Worm (Caenorhabditis elegans): ENCODE results near the gene rab-37.

- TF ChIP-seq mab-5 (tag; optimal IDR thresholded peaks at IDR 0.05) (no peak), nhr-28 (tag; optimal IDR thresholded peaks at IDR 0.05) (no peak), nhr-76 (tag; optimal IDR thresholded peaks at IDR 0.05) (no peak), lin-13 (tag; optimal IDR thresholded peaks at IDR 0.05) (no peak), drap-1 (GFP tag; optimal IDR thresholded peaks at IDR 0.05) (no peak), snpc-4 (tag; optimal IDR thresholded peaks at IDR 0.05) (no peak), elt-1 (tag; optimal IDR thresholded peaks at IDR 0.05; ENCODE audit: borderline replicate concordance, insufficient read depth) (no peak), ztf-11 (tag; optimal IDR thresholded peaks at IDR 0.05) (no peak), hlh-1 (tag; optimal IDR thresholded peaks at IDR 0.05) (no peak), unc-62 (GFP tag; optimal IDR thresholded peaks at IDR 0.05) (no peak)
Observed at ce11 chrX:4193080-4193479, 42.6 kb downstream of the rab-37 start.
